Fruit fly (Drosophila melanogaster) whole organism, embryonic: ENCODE data around the gene CG32354.

Experiments
- Atf-2 ChIP-seq: fragments of 200-800 bp; sonication (Bioruptor generic); optimal IDR thresholded peaks from 2 replicates; lab custom pipeline; 2016; ENCODE audit warnings: missing biosample characterization, missing genetic modification characterization
- BEAF-32 ChIP-seq: fragments of 200-800 bp; sonication (Bioruptor generic); optimal IDR thresholded peaks from 3 replicates; lab custom pipeline; 2017; ENCODE audit warnings: missing biosample characterization, missing genetic modification characterization, mild to moderate bottlenecking, moderate library complexity, missing genetic modification reagents
- CG11085 ChIP-seq: fragments of 200-800 bp; sonication (Bioruptor generic); IDR thresholded peaks from 2 replicates; pipeline ENCODE4 v1.3.6; 2022; ENCODE audit warnings: missing biosample characterization, missing genetic modification characterization
- CG11723 ChIP-seq: fragments of 200-800 bp; sonication (Bioruptor generic); optimal IDR thresholded peaks from 2 replicates; lab custom pipeline; 2017; ENCODE audit warnings: missing biosample characterization, mild to moderate bottlenecking, missing genetic modification characterization
- CG13894 ChIP-seq: fragments of 200-800 bp; sonication (Bioruptor generic); optimal IDR thresholded peaks from 3 replicates; lab custom pipeline; 2018; ENCODE audit warnings: missing biosample characterization, mild to moderate bottlenecking, missing genetic modification characterization, moderate library complexity
- CG14050 ChIP-seq: fragments of 200-800 bp; sonication (Bioruptor generic); IDR thresholded peaks from 3 replicates; pipeline ENCODE4 v1.3.6; 2022; ENCODE audit warnings: missing biosample characterization, missing genetic modification characterization
- CG14441 ChIP-seq: fragments of 200-800 bp; sonication (Bioruptor generic); IDR thresholded peaks from 2 replicates; pipeline ENCODE4 v1.3.6; 2022; ENCODE audit warnings: missing biosample characterization, missing genetic modification characterization
- CG17568 ChIP-seq: fragments of 200-800 bp; sonication (Bioruptor generic); optimal IDR thresholded peaks from 2 replicates; lab custom pipeline; 2018; ENCODE audit warnings: missing biosample characterization, mild to moderate bottlenecking, missing genetic modification characterization, moderate library complexity
- CG3065 ChIP-seq: fragments of 200-800 bp; sonication (Bioruptor generic); optimal IDR thresholded peaks from 2 replicates; lab custom pipeline; 2016; ENCODE audit warnings: missing biosample characterization, missing genetic modification characterization
- CG31224 ChIP-seq: fragments of 200-800 bp; sonication (Bioruptor generic); IDR thresholded peaks from 2 replicates; pipeline ENCODE4 v1.3.6; 2022; ENCODE audit warnings: missing biosample characterization, missing genetic modification characterization
- CG3838 ChIP-seq: fragments of 200-800 bp; sonication (Bioruptor generic); optimal IDR thresholded peaks from 3 replicates; lab custom pipeline; 2016; ENCODE audit warnings: missing biosample characterization, missing genetic modification characterization
- CG43689 ChIP-seq: fragments of 200-800 bp; sonication (Bioruptor generic); IDR thresholded peaks from 2 replicates; pipeline ENCODE4 v1.3.6; 2022; ENCODE audit warnings: missing biosample characterization, missing genetic modification characterization
- CG5180 ChIP-seq: fragments of 200-800 bp; sonication (Bioruptor generic); optimal IDR thresholded peaks from 3 replicates; lab custom pipeline; 2017; ENCODE audit warnings: missing biosample characterization, missing genetic modification characterization, mild to moderate bottlenecking, moderate library complexity, missing genetic modification reagents
- CG7372 ChIP-seq: fragments of 200-800 bp; sonication (Bioruptor generic); IDR thresholded peaks from 2 replicates; pipeline ENCODE4 v1.3.6; 2022; ENCODE audit warnings: missing biosample characterization, missing genetic modification characterization
- CG8924 ChIP-seq: fragments of 200-800 bp; optimal IDR thresholded peaks from 3 replicates; lab custom pipeline; 2019; ENCODE audit warnings: missing biosample characterization, mild to moderate bottlenecking, missing genetic modification characterization, moderate library complexity
- CG9215 ChIP-seq: fragments of 200-800 bp; sonication (Bioruptor generic); IDR thresholded peaks from 2 replicates; pipeline ENCODE4 v1.3.6; 2022; ENCODE audit warnings: missing biosample characterization, missing genetic modification characterization
- CG9817 ChIP-seq: fragments of 200-800 bp; sonication (Bioruptor generic); optimal IDR thresholded peaks from 2 replicates; lab custom pipeline; 2018; ENCODE audit warnings: missing biosample characterization, mild to moderate bottlenecking, missing genetic modification characterization, moderate library complexity
- CoRest ChIP-seq: fragments of 200-800 bp; sonication (Bioruptor generic); optimal IDR thresholded peaks from 3 replicates; lab custom pipeline; 2018; ENCODE audit warnings: missing biosample characterization, mild to moderate bottlenecking, missing genetic modification characterization, moderate library complexity
- Dad ChIP-seq: fragments of 200-800 bp; sonication (Bioruptor generic); optimal IDR thresholded peaks from 3 replicates; lab custom pipeline; 2016; ENCODE audit warnings: missing biosample characterization, missing genetic modification characterization
- E2f2 ChIP-seq: fragments of 200-800 bp; sonication (Bioruptor generic); IDR thresholded peaks from 2 replicates; pipeline ENCODE4 v1.3.6; 2022; ENCODE audit warnings: missing biosample characterization, missing genetic modification characterization
- Ets65A ChIP-seq: fragments of 200-800 bp; sonication (Bioruptor generic); peaks from one replicate; lab custom pipeline; 2016; ENCODE audit warnings: missing biosample characterization, missing genetic modification characterization
- Jarid2 ChIP-seq: fragments of 200-800 bp; sonication (Bioruptor generic); optimal IDR thresholded peaks from 3 replicates; lab custom pipeline; 2017; ENCODE audit warnings: mild to moderate bottlenecking, missing biosample characterization, missing genetic modification reagents, missing genetic modification characterization
- MBD-R2 ChIP-seq: fragments of 200-800 bp; sonication (Bioruptor generic); IDR thresholded peaks from 2 replicates; pipeline ENCODE4 v1.3.6; 2022; ENCODE audit warnings: missing biosample characterization, missing genetic modification characterization
- Mes4 ChIP-seq: fragments of 200-800 bp; sonication (Bioruptor generic); optimal IDR thresholded peaks from 2 replicates; lab custom pipeline; 2016; ENCODE audit warnings: missing biosample characterization, missing genetic modification characterization
- Opbp ChIP-seq: fragments of 200-800 bp; sonication (Bioruptor generic); IDR thresholded peaks from 3 replicates; pipeline ENCODE4 v1.3.6; 2022; ENCODE audit warnings: missing biosample characterization, missing genetic modification characterization; ENCODE audit not compliant: partially characterized antibody
- PHDP ChIP-seq: fragments of 200-800 bp; sonication (Bioruptor generic); optimal IDR thresholded peaks from 3 replicates; lab custom pipeline; 2018; ENCODE audit warnings: missing biosample characterization, mild to moderate bottlenecking, missing genetic modification characterization, moderate library complexity
- Side ChIP-seq: fragments of 200-800 bp; sonication (Bioruptor generic); optimal IDR thresholded peaks from 2 replicates; lab custom pipeline; 2016; ENCODE audit warnings: missing biosample characterization, missing genetic modification characterization
- Six4 ChIP-seq: fragments of 200-800 bp; sonication (Bioruptor generic); optimal IDR thresholded peaks from 2 replicates; lab custom pipeline; 2016; ENCODE audit warnings: missing biosample characterization, missing genetic modification characterization
- Sox100B ChIP-seq: fragments of 200-800 bp; sonication (Bioruptor generic); optimal IDR thresholded peaks from 3 replicates; lab custom pipeline; 2018; ENCODE audit warnings: missing biosample characterization, mild to moderate bottlenecking, missing genetic modification characterization
- Sox102F ChIP-seq: fragments of 200-800 bp; sonication (Bioruptor generic); optimal IDR thresholded peaks from 2 replicates; lab custom pipeline; 2018; ENCODE audit warnings: missing biosample characterization, mild to moderate bottlenecking, missing genetic modification characterization, moderate library complexity
- Sry-δ ChIP-seq: fragments of 200-800 bp; sonication (Bioruptor generic); optimal IDR thresholded peaks from 2 replicates; lab custom pipeline; 2016; ENCODE audit warnings: missing biosample characterization, missing genetic modification characterization
- Ssrp ChIP-seq: fragments of 200-800 bp; sonication (Bioruptor generic); optimal IDR thresholded peaks from 2 replicates; lab custom pipeline; 2018; ENCODE audit warnings: missing biosample characterization, mild to moderate bottlenecking, missing genetic modification characterization, moderate library complexity
- ac ChIP-seq: fragments of 200-800 bp; sonication (Bioruptor generic); optimal IDR thresholded peaks from 3 replicates; lab custom pipeline; 2017; ENCODE audit warnings: missing biosample characterization, mild to moderate bottlenecking, missing genetic modification characterization
- bab2 ChIP-seq: fragments of 200-800 bp; sonication (Bioruptor generic); optimal IDR thresholded peaks from 2 replicates; lab custom pipeline; 2016; ENCODE audit warnings: missing biosample characterization, missing genetic modification characterization
- bbx ChIP-seq: fragments of 200-800 bp; sonication (Bioruptor generic); IDR thresholded peaks from 2 replicates; pipeline ENCODE4 v1.3.6; 2022; ENCODE audit warnings: missing biosample characterization, missing genetic modification characterization; ENCODE audit not compliant: partially characterized antibody
- cato ChIP-seq: fragments of 200-800 bp; sonication (Bioruptor generic); optimal IDR thresholded peaks from 2 replicates; lab custom pipeline; 2016; ENCODE audit warnings: missing biosample characterization, missing genetic modification characterization, borderline replicate concordance
- chif ChIP-seq, 2 experiments: fragments of 200-800 bp; sonication (Bioruptor generic); optimal IDR thresholded peaks; 3 replicates each; lab custom pipeline; 2016; ENCODE audit warnings: missing biosample characterization in 2 of 2, missing genetic modification characterization in 2 of 2
- ems ChIP-seq: fragments of 200-800 bp; sonication (Bioruptor generic); optimal IDR thresholded peaks from 3 replicates; lab custom pipeline; 2016; ENCODE audit warnings: missing biosample characterization, missing genetic modification characterization
- eve ChIP-seq, 2 experiments: fragments of >200 bp; optimal IDR thresholded peaks; 2 replicates each; lab custom pipeline; 2017; ENCODE audit warnings: missing biosample characterization in 2 of 2, missing genetic modification characterization in 2 of 2
- h ChIP-seq: fragments of >200 bp; optimal IDR thresholded peaks from 2 replicates; lab custom pipeline; 2017
- hbn ChIP-seq: fragments of 200-800 bp; sonication (Bioruptor generic); IDR thresholded peaks from 2 replicates; pipeline ENCODE4 v1.3.6; 2022; ENCODE audit warnings: missing biosample characterization, missing genetic modification characterization; ENCODE audit not compliant: partially characterized antibody
- kni ChIP-seq: fragments of 200-800 bp; sonication (Bioruptor generic); optimal IDR thresholded peaks from 3 replicates; lab custom pipeline; 2017; ENCODE audit warnings: mild to moderate bottlenecking, missing biosample characterization, missing genetic modification reagents, missing genetic modification characterization
- lov ChIP-seq, 2 experiments: fragments of 200-800 bp in 1 of 2; fragments of >200 bp in 1 of 2; sonication (Bioruptor generic) in 1 of 2; IDR thresholded peaks in 1 of 2; optimal IDR thresholded peaks in 1 of 2; 2 replicates in 1 of 2; 3 replicates in 1 of 2; pipeline versions ENCODE4 v1.3.6 to Lab custom; 2017 to 2022; ENCODE audit warnings: missing biosample characterization in 1 of 2, missing genetic modification characterization in 1 of 2
- nerfin-1 ChIP-seq: fragments of 200-800 bp; sonication (Bioruptor generic); optimal IDR thresholded peaks from 3 replicates; lab custom pipeline; 2019; ENCODE audit warnings: missing biosample characterization, mild to moderate bottlenecking, missing genetic modification characterization, moderate library complexity
- pan ChIP-seq, 4 experiments: fragments of >200 bp in 3 of 4; fragments of 200-800 bp in 1 of 4; sonication (Bioruptor generic) in 1 of 4; optimal IDR thresholded peaks in 3 of 4; IDR thresholded peaks in 1 of 4; 2 replicates each; pipeline versions ENCODE4 v1.3.6 to Lab custom; 2017 to 2022; ENCODE audit warnings: missing biosample characterization in 2 of 4, missing genetic modification characterization in 2 of 4, mixed read lengths in 1 of 4
- phol ChIP-seq: fragments of 200-800 bp; sonication (Bioruptor generic); optimal IDR thresholded peaks from 3 replicates; lab custom pipeline; 2018; ENCODE audit warnings: missing biosample characterization, mild to moderate bottlenecking, missing genetic modification characterization, moderate library complexity
- tll ChIP-seq, 2 experiments: fragments of 200-800 bp in 1 of 2; fragments of >200 bp in 1 of 2; sonication (Bioruptor generic) in 1 of 2; optimal IDR thresholded peaks; 2 replicates each; lab custom pipeline; 2017 to 2019; ENCODE audit warnings: missing biosample characterization in 2 of 2, missing genetic modification characterization in 2 of 2, mild to moderate bottlenecking in 1 of 2, moderate library complexity in 1 of 2
- trh ChIP-seq: fragments of 200-800 bp; sonication (Bioruptor generic); optimal IDR thresholded peaks from 2 replicates; lab custom pipeline; 2016; ENCODE audit warnings: missing biosample characterization, missing genetic modification characterization

Gene CG32354

DNA sequence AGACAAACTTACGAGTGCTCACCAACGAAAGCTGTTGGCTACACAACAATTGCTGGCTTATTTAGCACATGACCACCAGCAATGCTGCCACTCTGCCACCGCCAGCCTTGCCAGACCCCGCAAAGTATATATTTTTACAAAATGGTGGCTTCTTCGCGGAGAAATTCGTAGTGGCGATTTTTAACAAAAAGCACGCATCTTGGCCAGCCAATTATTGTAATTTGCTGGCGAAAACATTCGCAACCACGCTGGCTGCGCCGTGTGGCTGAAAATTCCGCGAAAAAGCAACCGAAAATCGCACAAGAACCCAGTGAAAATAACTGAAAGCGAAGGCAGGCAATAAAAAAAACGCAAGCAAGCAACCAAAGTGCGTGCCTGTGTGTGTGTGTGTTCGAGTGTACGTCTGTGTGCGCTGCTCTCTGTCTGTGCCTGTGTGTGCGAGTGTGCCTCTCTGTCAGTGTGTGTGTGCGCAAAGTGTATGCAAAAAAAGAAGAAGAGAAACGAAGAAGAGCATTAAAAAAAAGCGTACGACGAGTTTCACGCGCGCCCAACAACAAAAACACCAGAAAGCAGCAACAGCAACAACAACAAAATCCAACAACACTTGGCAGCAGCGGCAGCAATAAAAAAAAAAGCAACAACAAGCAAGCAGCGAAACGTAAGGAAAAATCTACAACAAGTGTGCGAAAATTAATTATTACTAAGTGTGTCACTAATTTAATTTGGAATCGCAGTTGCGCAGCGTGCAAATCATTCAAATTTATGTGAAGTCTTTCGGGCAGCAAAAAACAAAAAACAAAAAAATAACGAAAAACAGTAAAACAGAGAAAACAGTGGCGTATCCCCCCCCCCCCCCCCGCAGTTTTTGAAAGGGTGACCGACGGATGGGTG lies 28.0 kb upstream of the CG32354 start, which contains the start of gene Gug (continued):
- TF ChIP-seq Side (GFP tag; lab: Kevin White, UChicago) (no peak), ac (GFP tag; lab: Kevin White, UChicago) (no peak), chif (GFP tag; optimal IDR thresholded peaks at IDR 0.05; lab: Kevin White, UChicago) (no peak), cato (no peak), kni (peak; percentile 15), pan (optimal IDR thresholded peaks at IDR 0.05; lab: Kevin White, UChicago) (no peak), pan (GFP tag; optimal IDR thresholded peaks at IDR 0.05 in 1 of 2, IDR thresholded peaks at IDR 0.05 in 1 of 2) (no peak), PHDP (tag; lab: Kevin White, UChicago) (no peak), CG11723 (GFP tag; lab: Kevin White, UChicago) (no peak), phol (peak; percentile 98), CG8924 (tag; lab: Kevin White, UChicago) (no peak), Dad (GFP tag; lab: Kevin White, UChicago) (no peak), CG31224 (GFP tag; lab: Robert Waterston, UW) (no peak), nerfin-1 (peak; percentile 31), Jarid2 (GFP tag; lab: Kevin White, UChicago) (peak; percentile 74), CG11085 (GFP tag; lab: Robert Waterston, UW) (0 out of 2 replicates have a peak, but pooled peaks have one; percentile 10), h (lab: Kevin White, UChicago) (no peak), CoRest (no peak), Mes4 (GFP tag; lab: Kevin White, UChicago) (no peak), CG3065 (GFP tag; lab: Kevin White, UChicago) (no peak), Sox102F (GFP tag; lab: Kevin White, UChicago) (no peak), tll (GFP tag; optimal IDR thresholded peaks at IDR 0.05; lab: Kevin White, UChicago) (no peak), eve (GFP tag; optimal IDR thresholded peaks at IDR 0.05; lab: Kevin White, UChicago) (no peak), ems (GFP tag; lab: Kevin White, UChicago) (no peak), bbx (GFP tag; lab: Robert Waterston, UW) (no peak), bab2 (no peak), Atf-2 (GFP tag; lab: Kevin White, UChicago) (no peak), CG5180 (peak; percentile 13), hbn (GFP tag; lab: Robert Waterston, UW) (no peak), Sox100B (no peak), CG13894 (tag; lab: Kevin White, UChicago) (peak; percentile 30), Ssrp (tag; lab: Kevin White, UChicago) (no peak), Opbp (no peak; the same call in 2 of the 3 replicates), Ets65A (GFP tag; lab: Kevin White, UChicago) (peak; percentile 50), CG14441 (no peak), Six4 (GFP tag; lab: Kevin White, UChicago) (no peak), MBD-R2 (GFP tag; lab: Robert Waterston, UW) (peak; percentile 16), CG9215 (GFP tag; lab: Robert Waterston, UW) (peak; percentile 42; the same call in 1 of the 2 replicates), CG43689 (GFP tag; lab: Robert Waterston, UW) (no peak), lov (optimal IDR thresholded peaks at IDR 0.05; lab: Kevin White, UChicago) (peak; percentile 2), lov (GFP tag; IDR thresholded peaks at IDR 0.05; lab: Robert Waterston, UW) (no peak), Sry-δ (GFP tag; lab: Kevin White, UChicago) (no peak), CG7372 (GFP tag; lab: Robert Waterston, UW) (no peak), E2f2 (GFP tag; lab: Robert Waterston, UW) (no peak), CG17568 (no peak), CG14050 (GFP tag; lab: Robert Waterston, UW) (no peak), CG3838 (GFP tag; lab: Kevin White, UChicago) (no peak), trh (no peak), CG9817 (tag; lab: Kevin White, UChicago) (no peak), BEAF-32 (GFP tag; lab: Kevin White, UChicago) (no peak)
